Worm (Caenorhabditis elegans) whole organism, mixed stage, embryonic: Measurements from ENCODE around the gene fbxc-22.
A peak's percentile ranks its signal among the peaks of the same experiment; 100 is the strongest.

Experiments
- ceh-83 ChIP-seq: fragments of 200-800 bp; sonication (Bioruptor generic); optimal IDR thresholded peaks from 2 replicates; lab custom pipeline; 2018; ENCODE audit warnings: mild to moderate bottlenecking, missing genetic modification characterization, missing compliant biosample characterization
- pha-4 ChIP-seq: fragments of 150-350 bp; optimal IDR thresholded peaks from 2 replicates; lab custom pipeline; 2018; ENCODE audit warnings: missing biosample characterization, missing genetic modification reagents, missing genetic modification characterization
- unc-39 ChIP-seq: fragments of 150-350 bp; optimal IDR thresholded peaks from 2 replicates; lab custom pipeline; 2014; ENCODE audit warnings: missing biosample characterization, missing genetic modification characterization

DNA sequence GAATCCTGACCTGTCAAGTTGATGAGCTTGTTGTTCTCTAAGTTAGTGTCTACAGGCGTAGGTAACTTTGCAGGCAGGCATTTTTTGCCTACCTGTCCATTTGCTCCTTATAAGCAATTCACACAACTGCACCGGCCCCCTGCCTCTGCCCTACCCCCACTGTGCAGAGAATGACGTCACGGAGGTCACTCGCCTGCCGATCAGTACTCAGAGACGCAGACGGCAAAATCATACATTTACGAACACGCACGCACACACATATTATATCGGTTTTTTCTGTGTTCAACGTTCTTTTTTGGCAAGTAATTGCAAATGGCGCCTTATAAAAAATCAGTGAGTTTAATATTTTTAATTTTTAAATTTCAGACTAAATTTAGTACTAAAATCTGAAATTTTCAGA lies 27.4 kb downstream of the fbxc-22 start, which contains the start of gene duxl-1:
- TF ChIP-seq unc-39 = no peak
- TF ChIP-seq ceh-83 = no peak
- peak; percentile 31 for TF ChIP-seq pha-4
